Fruit fly (Drosophila melanogaster): ENCODE data around the gene CG3793.

- TF ChIP-seq CG14655 (GFP tag; optimal IDR thresholded peaks at IDR 0.05) = no peak
- no peak for TF ChIP-seq CG4496 (GFP tag; IDR thresholded peaks at IDR 0.05)
- no peak for TF ChIP-seq Snoo (tag; optimal IDR thresholded peaks at IDR 0.05)
- no peak for TF ChIP-seq rn (GFP tag; IDR thresholded peaks at IDR 0.05)
- no peak for TF ChIP-seq gl (tag; optimal IDR thresholded peaks at IDR 0.05)
- TF ChIP-seq CG13204 (GFP tag; optimal IDR thresholded peaks at IDR 0.05) = no peak
- no peak for TF ChIP-seq CG8159 (tag; optimal IDR thresholded peaks at IDR 0.05)
- TF ChIP-seq CG15710 (tag; optimal IDR thresholded peaks at IDR 0.05) = no peak
- no peak for TF ChIP-seq CG10348 (GFP tag; IDR thresholded peaks at IDR 0.05)
- TF ChIP-seq CG8301 (tag; optimal IDR thresholded peaks at IDR 0.05) = no peak
- TF ChIP-seq EcR (GFP tag; optimal IDR thresholded peaks at IDR 0.05) = no peak
- no peak for TF ChIP-seq D1 (tag; optimal IDR thresholded peaks at IDR 0.05)
- no peak for TF ChIP-seq CG9948 (tag; optimal IDR thresholded peaks at IDR 0.05)
- TF ChIP-seq fd96Ca (GFP tag; IDR thresholded peaks at IDR 0.05) = no peak
These were observed 23.1 kb upstream of the CG3793 start for dm6 chr2L:15740918-15741317.

Data from whole organism, pupa.